Worm (Caenorhabditis elegans) whole organism, L1 larva: Measurements from ENCODE around the gene hcp-1.

ENCODE experiments used
- F16B12.6 ChIP-seq: fragments of 150-350 bp; optimal IDR thresholded peaks from 2 replicates; lab custom pipeline; 2014; ENCODE audit warnings: missing biosample characterization, missing genetic modification characterization
- ceh-82 ChIP-seq, 3 experiments: fragments of 150-350 bp in 1 of 3; sonication (generic microtip) in 2 of 3; optimal IDR thresholded peaks; 2 replicates each; lab custom pipeline; 2014 to 2017; ENCODE audit warnings: missing biosample characterization in 3 of 3, missing genetic modification characterization in 3 of 3
- hlh-17 ChIP-seq: fragments of 200-800 bp; sonication (Bioruptor generic); optimal IDR thresholded peaks from 2 replicates; lab custom pipeline; 2018; ENCODE audit warnings: missing genetic modification characterization, mild to moderate bottlenecking, missing compliant biosample characterization, moderate library complexity, borderline replicate concordance
- lir-3 ChIP-seq: sonication (generic microtip); optimal IDR thresholded peaks from 2 replicates; lab custom pipeline; 2016; ENCODE audit warnings: mild to moderate bottlenecking, missing genetic modification characterization, moderate library complexity, missing compliant biosample characterization; ENCODE audit not compliant: poor library complexity
- nhr-28 ChIP-seq: fragments of 150-350 bp; optimal IDR thresholded peaks from 2 replicates; lab custom pipeline; 2014; ENCODE audit warnings: missing biosample characterization, missing genetic modification characterization
- pag-3 ChIP-seq: sonication (generic microtip); optimal IDR thresholded peaks from 2 replicates; lab custom pipeline; 2017; ENCODE audit warnings: missing genetic modification characterization, mild to moderate bottlenecking, missing compliant biosample characterization, antibody characterized with exemption, borderline replicate concordance; ENCODE audit not compliant: insufficient read depth
- snpc-4 ChIP-seq: fragments of 150-350 bp; optimal IDR thresholded peaks from 2 replicates; lab custom pipeline; 2014; ENCODE audit warnings: missing biosample characterization, missing genetic modification characterization
- unc-62 ChIP-seq: fragments of 150-350 bp; optimal IDR thresholded peaks from 2 replicates; lab custom pipeline; 2014; ENCODE audit warnings: missing biosample characterization, missing genetic modification reagents, missing genetic modification characterization
- zag-1 ChIP-seq: fragments of 150-350 bp; optimal IDR thresholded peaks from 2 replicates; lab custom pipeline; 2014; ENCODE audit warnings: missing biosample characterization, missing genetic modification characterization
- ztf-11 ChIP-seq, 2 experiments: sonication (generic microtip); optimal IDR thresholded peaks; 2 replicates each; lab custom pipeline; 2016 to 2017; ENCODE audit warnings: missing genetic modification characterization in 2 of 2, missing biosample characterization in 1 of 2, missing compliant biosample characterization in 1 of 2
- ztf-4 ChIP-seq: fragments of 150-350 bp; optimal IDR thresholded peaks from 2 replicates; lab custom pipeline; 2014; ENCODE audit warnings: missing biosample characterization, missing genetic modification characterization

ce11 chrV:6593700-6594244 is at the start of gene hcp-1:
- TF ChIP-seq ztf-11 (tag; optimal IDR thresholded peaks at IDR 0.05; lab: Kevin White, UChicago) = no peak
- TF ChIP-seq unc-62 (GFP tag; lab: Kevin White, UChicago) = no peak
- no peak for TF ChIP-seq snpc-4 (tag; lab: Kevin White, UChicago)
- peak; percentile 29 for TF ChIP-seq F16B12.6 (tag; lab: Kevin White, UChicago)
- no peak for TF ChIP-seq lir-3 (tag; lab: Kevin White, UChicago)
- TF ChIP-seq hlh-17 (GFP tag; lab: Kevin White, UChicago) = no peak
- no peak for TF ChIP-seq pag-3 (tag; lab: Kevin White, UChicago)
- no peak for TF ChIP-seq ztf-4
- TF ChIP-seq zag-1 (tag; lab: Kevin White, UChicago) = no peak
- no peak for TF ChIP-seq nhr-28 (tag; lab: Kevin White, UChicago)
- TF ChIP-seq ceh-82 (tag; optimal IDR thresholded peaks at IDR 0.05; lab: Kevin White, UChicago) = no peak
